Fruit fly (Drosophila melanogaster): ENCODE measurements around the gene rt.
A peak's percentile ranks its signal among the peaks of the same experiment; 100 is the strongest.

rt gene

DNA sequence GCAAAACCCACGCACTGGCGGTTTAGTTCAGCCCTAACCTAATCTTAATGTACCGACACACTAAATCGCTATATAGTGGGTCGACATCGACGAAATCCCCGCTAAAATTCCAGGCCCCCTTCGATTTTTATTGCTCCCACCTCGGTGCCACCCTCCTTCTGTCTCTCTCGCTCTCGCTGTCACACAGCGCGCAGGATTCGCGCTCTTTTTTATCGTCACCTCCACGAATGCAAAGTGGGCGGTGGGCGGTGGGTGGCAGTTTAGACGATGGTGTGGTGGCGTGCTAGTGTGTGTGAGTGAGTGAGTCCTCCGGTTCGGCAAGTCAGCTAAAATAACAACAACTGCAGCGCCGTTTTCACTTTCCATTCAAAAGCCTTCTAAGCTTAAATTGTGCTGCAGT, 14.5 kb upstream of the rt start:
- TF ChIP-seq Abd-B (GFP tag; optimal IDR thresholded peaks at IDR 0.05) (no peak), Vsx2 (GFP tag; optimal IDR thresholded peaks at IDR 0.05; ENCODE audit: partially characterized antibody) (no peak), fru (GFP tag; optimal IDR thresholded peaks at IDR 0.05) (no peak), sv (GFP tag; optimal IDR thresholded peaks at IDR 0.05) (no peak), CG32264 (GFP tag; optimal IDR thresholded peaks at IDR 0.05) (no peak), usp (GFP tag; optimal IDR thresholded peaks at IDR 0.05) (no peak), OdsH (GFP tag; optimal IDR thresholded peaks at IDR 0.05) (no peak), Rel (GFP tag; optimal IDR thresholded peaks at IDR 0.05) (no peak), Rel (tag; optimal IDR thresholded peaks at IDR 0.05) (no peak), pan (optimal IDR thresholded peaks at IDR 0.05) (no peak), psq (GFP tag; optimal IDR thresholded peaks at IDR 0.05) (no peak), foxo (GFP tag; optimal IDR thresholded peaks at IDR 0.05) (no peak), dmrt93B (GFP tag; optimal IDR thresholded peaks at IDR 0.05) (no peak), lola (GFP tag; optimal IDR thresholded peaks at IDR 0.05) (no peak), Jra (GFP tag; optimal IDR thresholded peaks at IDR 0.05) (no peak), woc (GFP tag; optimal IDR thresholded peaks at IDR 0.05) (no peak)

DNA sequence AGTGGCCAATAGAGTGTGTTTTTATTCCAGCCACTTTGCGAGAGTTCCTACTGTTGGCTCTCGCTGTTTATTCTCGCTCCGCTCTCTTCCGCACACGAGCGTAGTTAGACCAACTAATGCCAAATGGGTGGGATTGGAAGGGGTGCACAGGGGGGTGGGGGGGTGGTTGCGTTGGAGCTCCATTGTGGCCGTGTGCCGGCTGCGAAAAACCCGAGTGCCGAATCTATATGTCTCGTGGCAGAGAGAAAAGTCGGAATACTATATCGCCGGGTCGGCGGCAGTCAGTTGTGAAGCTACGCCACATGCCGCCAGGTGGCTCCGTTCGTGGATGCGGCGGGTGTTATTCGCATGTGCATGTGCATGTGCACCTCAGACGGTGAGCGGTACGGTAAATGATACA, 13.6 kb upstream of the rt start:
- TF ChIP-seq sage (GFP tag; optimal IDR thresholded peaks at IDR 0.05) (no peak), Vsx2 (GFP tag; optimal IDR thresholded peaks at IDR 0.05; ENCODE audit: partially characterized antibody) (no peak), pan (optimal IDR thresholded peaks at IDR 0.05) (no peak), Rel (GFP tag; optimal IDR thresholded peaks at IDR 0.05) (no peak), Rel (tag; optimal IDR thresholded peaks at IDR 0.05) (no peak)

DNA sequence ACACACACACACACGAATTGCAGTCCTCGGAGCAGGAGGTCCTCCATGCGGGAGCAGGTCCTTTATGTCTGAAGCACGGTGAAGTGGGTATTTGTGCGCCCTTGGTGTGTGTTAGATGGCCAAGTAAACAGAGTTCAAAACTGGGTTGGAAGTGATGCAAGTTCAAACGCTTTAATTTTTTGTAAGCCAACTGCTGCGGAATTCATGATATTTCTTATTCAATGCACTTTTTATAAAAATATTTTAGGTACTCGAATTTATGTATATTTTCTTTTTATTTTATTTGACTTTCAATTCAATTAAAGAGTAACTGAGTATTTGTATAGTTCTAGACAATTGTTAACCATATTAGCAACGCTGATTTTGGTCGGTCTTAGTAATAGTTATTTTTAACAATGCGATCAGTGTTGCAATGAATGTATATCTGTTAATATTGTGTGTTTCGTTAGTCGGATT, 12.4 kb upstream of the rt start, which contains the start of the genes CG14137 and CG46394:
CG14137 (minus strand) TSS at position 101 of the 456 bp plus-strand sequence.
CG46394 (plus strand) TSS at position 406 of the 456 bp plus-strand sequence.
- no peak for TF ChIP-seq Hr78 (GFP tag; optimal IDR thresholded peaks at IDR 0.05)
- TF ChIP-seq Myc (optimal IDR thresholded peaks at IDR 0.05): no peak
- peak; percentile 84 for TF ChIP-seq Dfd (GFP tag; optimal IDR thresholded peaks at IDR 0.05)

DNA sequence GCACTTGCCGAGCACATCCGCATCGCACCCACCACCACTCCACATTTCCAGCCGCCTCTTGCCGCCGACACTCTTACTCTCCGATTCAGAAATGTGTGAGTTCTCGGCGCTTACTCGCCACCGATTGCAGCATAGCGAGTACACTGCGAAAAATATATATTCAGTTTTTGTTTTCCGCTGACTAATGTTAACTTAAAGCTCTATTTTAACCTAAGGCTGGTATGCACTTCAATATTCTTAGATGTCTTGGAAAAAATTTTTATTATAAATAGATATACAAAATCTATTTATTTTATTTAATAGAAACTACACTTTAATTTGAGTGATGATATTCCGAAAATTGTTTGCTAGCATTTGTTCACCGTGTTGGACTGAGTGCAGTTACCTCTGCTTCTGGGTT, 11.7 kb upstream of the rt start:
- no peak for TF ChIP-seq Mio (GFP tag; optimal IDR thresholded peaks at IDR 0.05)
- peak; percentile 3 for TF ChIP-seq rgr (GFP tag; optimal IDR thresholded peaks at IDR 0.05)
- no peak for TF ChIP-seq Rel (GFP tag; optimal IDR thresholded peaks at IDR 0.05)
- TF ChIP-seq Rel (tag; optimal IDR thresholded peaks at IDR 0.05): no peak
- no peak for TF ChIP-seq lola (GFP tag; optimal IDR thresholded peaks at IDR 0.05)
- TF ChIP-seq fru (GFP tag; optimal IDR thresholded peaks at IDR 0.05): no peak
- TF ChIP-seq dmrt93B (GFP tag; optimal IDR thresholded peaks at IDR 0.05): no peak
- TF ChIP-seq GATAd (GFP tag; optimal IDR thresholded peaks at IDR 0.05): no peak
- no peak for TF ChIP-seq sage (GFP tag; optimal IDR thresholded peaks at IDR 0.05)
- no peak for TF ChIP-seq woc (GFP tag; optimal IDR thresholded peaks at IDR 0.05)
- no peak for TF ChIP-seq tai (GFP tag; optimal IDR thresholded peaks at IDR 0.05)
- TF ChIP-seq HLH106 (tag; optimal IDR thresholded peaks at IDR 0.05): peak; percentile 32
- TF ChIP-seq h (GFP tag; optimal IDR thresholded peaks at IDR 0.05): no peak
- peak; percentile 30 for TF ChIP-seq Sp1 (GFP tag; optimal IDR thresholded peaks at IDR 0.05)
- peak in 1 of 2 experiments; percentile 32 for TF ChIP-seq foxo (GFP tag; optimal IDR thresholded peaks at IDR 0.05)

DNA sequence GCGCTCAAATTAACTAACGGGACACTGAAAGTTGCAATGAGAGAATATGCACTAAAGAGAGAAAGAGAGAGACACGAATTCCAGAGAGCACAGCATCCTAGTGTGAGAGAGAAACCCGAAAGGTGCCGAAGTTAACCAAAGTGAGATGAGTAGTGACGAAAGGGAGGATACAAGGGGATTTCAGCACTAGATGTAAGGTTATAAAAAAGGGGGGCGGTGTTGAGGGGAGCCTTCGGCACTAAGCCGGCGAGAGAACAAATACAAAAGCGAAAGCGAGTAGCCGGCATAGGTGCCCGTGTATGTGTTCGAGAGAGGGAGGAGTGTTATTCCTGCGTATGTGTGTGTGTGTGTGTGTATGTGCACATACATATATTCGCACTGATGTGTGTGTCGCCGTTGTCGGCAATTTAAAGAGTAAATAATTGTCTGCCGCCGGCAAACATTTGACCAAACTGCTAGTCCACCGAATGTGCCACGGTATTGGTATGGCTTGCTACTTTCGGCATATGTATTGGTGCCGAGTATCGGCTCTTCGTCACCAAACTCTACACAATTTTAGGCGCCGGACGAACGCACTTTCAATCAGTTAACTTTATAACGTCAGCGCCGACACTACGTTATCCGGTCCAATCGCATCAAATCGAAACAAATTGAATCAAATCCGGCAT, 9.1 kb upstream of the rt start, which contains the start of gene CG7368:
CG7368 (plus strand) TSS at position 618 of the 668 bp plus-strand sequence.
- TF ChIP-seq pan (optimal IDR thresholded peaks at IDR 0.05) (no peak), dl (GFP tag; optimal IDR thresholded peaks at IDR 0.05; ENCODE audit: insufficient read depth in 1 of 2, partially characterized antibody in 2 of 2) (peak in 1 of 2 experiments; percentile 2), ey (GFP tag; optimal IDR thresholded peaks at IDR 0.05) (no peak)

- TF ChIP-seq h (GFP tag; optimal IDR thresholded peaks at IDR 0.05) (no peak), HLH106 (tag; optimal IDR thresholded peaks at IDR 0.05) (peak; percentile 23), Sp1 (GFP tag; optimal IDR thresholded peaks at IDR 0.05) (peak; percentile 52), OdsH (GFP tag; optimal IDR thresholded peaks at IDR 0.05) (no peak), foxo (GFP tag; optimal IDR thresholded peaks at IDR 0.05) (peak in 1 of 2 experiments; percentile 18), brk (GFP tag; optimal IDR thresholded peaks at IDR 0.05) (no peak), Dfd (GFP tag; optimal IDR thresholded peaks at IDR 0.05) (no peak)
Measured at dm6 chr3L:11593778-11594177, 6.2 kb upstream of the rt start.
